Fruit fly (Drosophila melanogaster) whole organism: ENCODE results near the gene Zmynd8.

ENCODE experiments used
- CG8478 ChIP-seq: fragments of >200 bp; optimal IDR thresholded peaks from 2 replicates; lab custom pipeline; 2018; ENCODE audit warnings: inconsistent platforms
- Dll ChIP-seq: fragments of >200 bp; optimal IDR thresholded peaks from 2 replicates; lab custom pipeline; 2017
- EcR ChIP-seq, 2 experiments: fragments of >200 bp; optimal IDR thresholded peaks; 2 replicates each; lab custom pipeline; 2017; ENCODE audit warnings: missing biosample characterization in 2 of 2, missing genetic modification characterization in 2 of 2, missing genetic modification reagents in 2 of 2
- pan ChIP-seq: fragments of >200 bp; optimal IDR thresholded peaks from 2 replicates; lab custom pipeline; 2017
- psq ChIP-seq: fragments of >200 bp; optimal IDR thresholded peaks from 2 replicates; lab custom pipeline; 2017
- usp ChIP-seq: fragments of >200 bp; optimal IDR thresholded peaks from 2 replicates; lab custom pipeline; 2017; ENCODE audit warnings: missing biosample characterization, missing genetic modification characterization, mixed read lengths

- TF ChIP-seq CG8478 (no peak), pan (no peak), usp (GFP tag; lab: Kevin White, UChicago) (no peak), Dll (no peak), psq (lab: Kevin White, UChicago) (no peak), EcR (GFP tag; optimal IDR thresholded peaks at IDR 0.05; lab: Kevin White, UChicago) (no peak)
Observed at dm6 chr3R:31719497-31719896, 50.2 kb downstream of the Zmynd8 start.
